Worm (Caenorhabditis elegans): Measurements from ENCODE around the gene F19B10.4.

Gene F19B10.4

ce11 chrII:3639238-3639637, 20.6 kb upstream of the F19B10.4 start, which contains the start of gene fbxb-31:
Gene fbxb-31 (minus strand): TSS chrII:3639338.
- TF ChIP-seq hlh-26 (GFP tag; conservative IDR thresholded peaks at IDR 0.05), result no peak
- TF ChIP-seq lag-1 (GFP tag; IDR thresholded peaks at IDR 0.05), result no peak
- no peak for TF ChIP-seq Y53G8AR.9 (GFP tag; conservative IDR thresholded peaks at IDR 0.05)
- TF ChIP-seq nfyb-1 (GFP tag; IDR thresholded peaks at IDR 0.05), result no peak
- TF ChIP-seq F55B11.4 (tag; optimal IDR thresholded peaks at IDR 0.05; ENCODE audit: borderline replicate concordance, insufficient read depth), result no peak
- no peak for TF ChIP-seq F33H1.4 (GFP tag; IDR thresholded peaks at IDR 0.05)

ce11 chrII:3640197-3640596, 19.7 kb upstream of the F19B10.4 start, which contains the start of gene M151.10:
Gene M151.10 (minus strand): TSS chrII:3640297.
- TF ChIP-seq hrde-1 (tag; optimal IDR thresholded peaks at IDR 0.05; ENCODE audit: borderline replicate concordance) (no peak), tlf-1 (GFP tag; optimal IDR thresholded peaks at IDR 0.05) (no peak), hmg-1.2 (GFP tag; IDR thresholded peaks at IDR 0.05) (no peak), tbx-9 (tag; optimal IDR thresholded peaks at IDR 0.05; ENCODE audit: borderline replicate concordance) (no peak)

- no peak for TF ChIP-seq lin-40 (tag; optimal IDR thresholded peaks at IDR 0.05)
These were observed 18.7 kb upstream of the F19B10.4 start, which contains the start of gene M151.1 for ce11 chrII:3641197-3641596. Gene M151.1 (plus strand): TSS chrII:3641497.

- TF ChIP-seq zim-3 (tag; optimal IDR thresholded peaks at IDR 0.05) (no peak), ceh-27 (GFP tag; optimal IDR thresholded peaks at IDR 0.05) (no peak), sdz-38 (tag; optimal IDR thresholded peaks at IDR 0.05) (no peak), athp-1 (tag; optimal IDR thresholded peaks at IDR 0.05) (no peak), efl-1 (GFP tag; optimal IDR thresholded peaks at IDR 0.05) (no peak), mxl-1 (tag; optimal IDR thresholded peaks at IDR 0.05) (no peak), Y67H2A.10 (GFP tag; conservative IDR thresholded peaks at IDR 0.05) (no peak), hlh-26 (GFP tag; conservative IDR thresholded peaks at IDR 0.05) (no peak), T26A5.8 (tag; optimal IDR thresholded peaks at IDR 0.05) (no peak), snpc-1.3 (tag; optimal IDR thresholded peaks at IDR 0.05; ENCODE audit: insufficient read depth) (no peak), gei-17 (GFP tag; optimal IDR thresholded peaks at IDR 0.05) (no peak), ccch-3 (GFP tag; optimal IDR thresholded peaks at IDR 0.05) (no peak), cebp-1 (GFP tag; IDR thresholded peaks at IDR 0.05) (no peak), cebp-1 (tag; optimal IDR thresholded peaks at IDR 0.05) (no peak), aptf-2 (GFP tag; conservative IDR thresholded peaks at IDR 0.05) (no peak), ets-4 (GFP tag; optimal IDR thresholded peaks at IDR 0.05) (no peak), akir-1 (GFP tag; optimal IDR thresholded peaks at IDR 0.05) (no peak), Y95B8A.8 (GFP tag; IDR thresholded peaks at IDR 0.05) (no peak), hlh-12 (tag; optimal IDR thresholded peaks at IDR 0.05) (no peak), B0035.1 (tag; optimal IDR thresholded peaks at IDR 0.05) (no peak)
These were observed 12.8 kb upstream of the F19B10.4 start, which contains the start of gene fbxb-33 for ce11 chrII:3647111-3647510. Gene fbxb-33 (plus strand): TSS chrII:3647411.

ce11 chrII:3655378-3655777, 4.5 kb upstream of the F19B10.4 start, which contains the start of gene F19B10.5:
Gene F19B10.5 (plus strand): TSS chrII:3655678.
- TF ChIP-seq tbp1 (GFP tag; optimal IDR thresholded peaks at IDR 0.05) (no peak), gei-17 (GFP tag; optimal IDR thresholded peaks at IDR 0.05) (no peak), lin-35 (GFP tag; optimal IDR thresholded peaks at IDR 0.05) (no peak), F55B11.4 (tag; optimal IDR thresholded peaks at IDR 0.05; ENCODE audit: borderline replicate concordance, insufficient read depth) (no peak), hrde-1 (tag; optimal IDR thresholded peaks at IDR 0.05; ENCODE audit: borderline replicate concordance) (no peak), Y53F4B.3 (GFP tag; IDR thresholded peaks at IDR 0.05) (no peak), dpff-1 (tag; optimal IDR thresholded peaks at IDR 0.05) (no peak), rcor-1 (GFP tag; IDR thresholded peaks at IDR 0.05) (no peak), rec-8 (tag; optimal IDR thresholded peaks at IDR 0.05) (no peak), sea-2 (GFP tag; IDR thresholded peaks at IDR 0.05) (no peak), xnd-1 (tag; optimal IDR thresholded peaks at IDR 0.05) (no peak)
